Worm (Caenorhabditis elegans) whole organism, L4 larva: ENCODE results near the gene Y51H4A.936.

Source experiments
- D1046.2 ChIP-seq: fragments of 200-800 bp; sonication (Bioruptor generic); IDR thresholded peaks from 2 replicates; pipeline ENCODE4 v1.3.6; 2022; ENCODE audit warnings: missing genetic modification characterization, missing compliant biosample characterization
- F10B5.3 ChIP-seq: sonication (generic microtip); optimal IDR thresholded peaks from 2 replicates; lab custom pipeline; 2016; ENCODE audit warnings: mild to moderate bottlenecking, missing genetic modification characterization, missing compliant biosample characterization
- F37D6.2 ChIP-seq: sonication (generic microtip); optimal IDR thresholded peaks from 2 replicates; lab custom pipeline; 2016; ENCODE audit warnings: mild to moderate bottlenecking, missing genetic modification characterization, missing compliant biosample characterization
- F44E2.7 ChIP-seq: fragments of 200-800 bp; sonication (Bioruptor generic); IDR thresholded peaks from 2 replicates; pipeline ENCODE4 v2.1.2; 2022; ENCODE audit warnings: missing genetic modification characterization, missing compliant biosample characterization
- F49E8.2 ChIP-seq: sonication (generic microtip); optimal IDR thresholded peaks from 2 replicates; lab custom pipeline; 2016; ENCODE audit warnings: missing compliant biosample characterization, mild to moderate bottlenecking, missing genetic modification characterization, borderline replicate concordance
- T20F7.1 ChIP-seq: fragments of 200-800 bp; sonication (Bioruptor generic); optimal IDR thresholded peaks from 2 replicates; lab custom pipeline; 2018; ENCODE audit warnings: mild to moderate bottlenecking, missing genetic modification characterization, missing compliant biosample characterization
- T26A8.4 ChIP-seq: fragments of 200-800 bp; sonication (Bioruptor generic); IDR thresholded peaks from 2 replicates; pipeline ENCODE4 v1.3.6; 2022; ENCODE audit warnings: missing genetic modification characterization, missing compliant biosample characterization
- ZK337.2 ChIP-seq: fragments of 200-800 bp; sonication (Bioruptor generic); IDR thresholded peaks from 2 replicates; pipeline ENCODE4 v1.3.6; 2022; ENCODE audit warnings: missing genetic modification reagents, missing genetic modification characterization, missing compliant biosample characterization
- aha-1 ChIP-seq: fragments of 150-350 bp; peaks from one replicate; lab custom pipeline; 2014; ENCODE audit warnings: missing biosample characterization, missing genetic modification characterization
- ama-1 ChIP-seq: fragments of 150-350 bp; optimal IDR thresholded peaks from 2 replicates; lab custom pipeline; 2014; ENCODE audit warnings: inconsistent platforms, mixed read lengths
- arid-1 ChIP-seq: fragments of 200-800 bp; sonication (Bioruptor generic); conservative IDR thresholded peaks from 2 replicates; pipeline ENCODE4 v1.3.6; 2022; ENCODE audit warnings: missing genetic modification reagents, missing genetic modification characterization, missing compliant biosample characterization
- attf-4 ChIP-seq: sonication (generic microtip); optimal IDR thresholded peaks from 3 replicates; lab custom pipeline; 2017; ENCODE audit warnings: missing biosample characterization, missing genetic modification characterization
- ceh-20 ChIP-seq: fragments of 200-800 bp; sonication (Bioruptor generic); IDR thresholded peaks from 2 replicates; pipeline ENCODE4 v1.3.6; 2022; ENCODE audit warnings: missing genetic modification reagents, missing genetic modification characterization, missing compliant biosample characterization
- ceh-28 ChIP-seq: fragments of 150-350 bp; optimal IDR thresholded peaks from 2 replicates; lab custom pipeline; 2014; ENCODE audit warnings: missing biosample characterization, missing genetic modification reagents, missing genetic modification characterization
- ceh-82 ChIP-seq: sonication (generic microtip); optimal IDR thresholded peaks from 2 replicates; lab custom pipeline; 2017; ENCODE audit warnings: missing biosample characterization, missing genetic modification characterization
- daf-16 ChIP-seq, 3 experiments: sonication (generic microtip); optimal IDR thresholded peaks; 2 replicates each; lab custom pipeline; 2016 to 2017; ENCODE audit warnings: missing genetic modification characterization in 3 of 3, missing genetic modification reagents in 3 of 3, mild to moderate bottlenecking in 2 of 3, missing compliant biosample characterization in 2 of 3, missing biosample characterization in 1 of 3, moderate library complexity in 1 of 3
- daf-19 ChIP-seq: fragments of 200-800 bp; sonication (Bioruptor generic); conservative IDR thresholded peaks from 2 replicates; pipeline ENCODE4 v1.3.6; 2022; ENCODE audit warnings: missing genetic modification characterization, missing compliant biosample characterization
- dmd-6 ChIP-seq: fragments of 200-800 bp; sonication (Bioruptor generic); IDR thresholded peaks from 2 replicates; pipeline ENCODE4 v1.3.6; 2022; ENCODE audit warnings: missing genetic modification reagents, missing genetic modification characterization, missing compliant biosample characterization
- dmd-8 ChIP-seq: fragments of 200-800 bp; sonication (Bioruptor generic); IDR thresholded peaks from 2 replicates; pipeline ENCODE4 v1.3.6; 2022; ENCODE audit warnings: missing genetic modification characterization, missing compliant biosample characterization
- dmd-9 ChIP-seq: fragments of 200-800 bp; sonication (Bioruptor generic); IDR thresholded peaks from 2 replicates; pipeline ENCODE4 v1.3.6; 2022; ENCODE audit warnings: missing genetic modification reagents, missing genetic modification characterization, missing compliant biosample characterization
- dpl-1 ChIP-seq: fragments of 150-350 bp; optimal IDR thresholded peaks from 2 replicates; lab custom pipeline; 2014; ENCODE audit warnings: missing biosample characterization, missing genetic modification reagents, missing genetic modification characterization
- dve-1 ChIP-seq: sonication (generic microtip); optimal IDR thresholded peaks from 2 replicates; lab custom pipeline; 2017; ENCODE audit warnings: antibody characterized with exemption, mild to moderate bottlenecking, missing genetic modification characterization, missing compliant biosample characterization; ENCODE audit not compliant: insufficient read depth
- egl-27 ChIP-seq: sonication (generic microtip); optimal IDR thresholded peaks from 3 replicates; lab custom pipeline; 2017; ENCODE audit warnings: missing biosample characterization, missing genetic modification reagents, missing genetic modification characterization
- fkh-10 ChIP-seq: fragments of 150-350 bp; optimal IDR thresholded peaks from 2 replicates; lab custom pipeline; 2014; ENCODE audit warnings: missing biosample characterization, missing genetic modification reagents, missing genetic modification characterization
- hif-1 ChIP-seq, 2 experiments: sonication (generic microtip); optimal IDR thresholded peaks; 2 replicates each; lab custom pipeline; 2016 to 2017; ENCODE audit warnings: missing compliant biosample characterization in 2 of 2, missing genetic modification characterization in 2 of 2, missing genetic modification reagents in 2 of 2, missing genotype in 2 of 2, mild to moderate bottlenecking in 1 of 2
- hlh-11 ChIP-seq: fragments of 200-800 bp; sonication (Bioruptor generic); optimal IDR thresholded peaks from 2 replicates; lab custom pipeline; 2018; ENCODE audit warnings: mild to moderate bottlenecking, missing genetic modification characterization, missing compliant biosample characterization
- hlh-30 ChIP-seq: sonication (generic microtip); optimal IDR thresholded peaks from 2 replicates; lab custom pipeline; 2017; ENCODE audit warnings: antibody characterized with exemption, mild to moderate bottlenecking, missing genetic modification characterization, missing compliant biosample characterization; ENCODE audit not compliant: insufficient read depth
- jun-1 ChIP-seq: fragments of 150-350 bp; optimal IDR thresholded peaks from 2 replicates; lab custom pipeline; 2014; ENCODE audit warnings: missing biosample characterization, missing genetic modification reagents, missing genetic modification characterization
- lin-1 ChIP-seq: fragments of 200-800 bp; sonication (Bioruptor generic); IDR thresholded peaks from 2 replicates; pipeline ENCODE4 v1.3.6; 2022; ENCODE audit warnings: missing genetic modification reagents, missing genetic modification characterization, missing compliant biosample characterization
- lin-38 ChIP-seq: fragments of 200-800 bp; sonication (Bioruptor generic); IDR thresholded peaks from 2 replicates; pipeline ENCODE4 v1.3.6; 2022; ENCODE audit warnings: missing genetic modification reagents, missing genetic modification characterization, missing compliant biosample characterization
- lsy-2 ChIP-seq, 2 experiments: fragments of 150-350 bp in 1 of 2; sonication (generic microtip) in 1 of 2; optimal IDR thresholded peaks; 2 replicates each; lab custom pipeline; 2014 to 2017; ENCODE audit warnings: missing biosample characterization in 2 of 2, missing genetic modification characterization in 2 of 2
- mdl-1 ChIP-seq, 2 experiments: fragments of 150-350 bp in 1 of 2; sonication (generic microtip) in 1 of 2; optimal IDR thresholded peaks; 2 replicates each; lab custom pipeline; 2014 to 2017; ENCODE audit warnings: missing biosample characterization in 2 of 2, missing genetic modification characterization in 2 of 2
- mdt-29 ChIP-seq: fragments of 200-800 bp; sonication (Bioruptor generic); IDR thresholded peaks from 2 replicates; pipeline ENCODE4 v1.3.6; 2022; ENCODE audit warnings: missing genetic modification reagents, missing genetic modification characterization, missing compliant biosample characterization
- mes-2 ChIP-seq: sonication (generic microtip); optimal IDR thresholded peaks from 2 replicates; lab custom pipeline; 2016; ENCODE audit warnings: missing genotype, mild to moderate bottlenecking, missing genetic modification characterization, missing compliant biosample characterization; ENCODE audit not compliant: poor library complexity, severe bottlenecking
- mxl-2 ChIP-seq: fragments of 200-800 bp; sonication (Bioruptor generic); conservative IDR thresholded peaks from 2 replicates; pipeline ENCODE4 v1.3.6; 2022; ENCODE audit warnings: missing genetic modification reagents, missing genetic modification characterization, missing compliant biosample characterization
- mxl-3 ChIP-seq: fragments of 200-800 bp; sonication (Bioruptor generic); optimal IDR thresholded peaks from 2 replicates; lab custom pipeline; 2018; ENCODE audit warnings: mild to moderate bottlenecking, missing genetic modification characterization, missing compliant biosample characterization
- nhr-11 ChIP-seq: fragments of 150-350 bp; optimal IDR thresholded peaks from 2 replicates; lab custom pipeline; 2014; ENCODE audit warnings: missing biosample characterization, missing genetic modification characterization
- nhr-111 ChIP-seq: fragments of 200-800 bp; sonication (Bioruptor generic); optimal IDR thresholded peaks from 2 replicates; lab custom pipeline; 2018; ENCODE audit warnings: mild to moderate bottlenecking, missing genetic modification characterization, missing compliant biosample characterization
- nhr-237 ChIP-seq: sonication (generic microtip); optimal IDR thresholded peaks from 2 replicates; lab custom pipeline; 2017; ENCODE audit warnings: missing biosample characterization, missing genetic modification characterization
- nhr-6 ChIP-seq: fragments of 150-350 bp; optimal IDR thresholded peaks from 2 replicates; lab custom pipeline; 2014; ENCODE audit warnings: missing biosample characterization, missing genetic modification characterization
- php-3 ChIP-seq: fragments of 200-800 bp; sonication (Bioruptor generic); IDR thresholded peaks from 2 replicates; pipeline ENCODE4 v1.3.6; 2022; ENCODE audit warnings: missing genetic modification reagents, missing genetic modification characterization, missing compliant biosample characterization
- pqm-1 ChIP-seq: sonication (generic microtip); optimal IDR thresholded peaks from 2 replicates; lab custom pipeline; 2017; ENCODE audit warnings: missing biosample characterization, missing genetic modification characterization
- rbr-2 ChIP-seq: sonication (generic microtip); optimal IDR thresholded peaks from 2 replicates; lab custom pipeline; 2016; ENCODE audit warnings: missing genotype, missing genetic modification characterization, missing compliant biosample characterization
- spr-1 ChIP-seq: sonication (generic microtip); optimal IDR thresholded peaks from 2 replicates; lab custom pipeline; 2016; ENCODE audit warnings: mild to moderate bottlenecking, missing genetic modification characterization, missing compliant biosample characterization
- spr-3 ChIP-seq: fragments of 200-800 bp; sonication (Bioruptor generic); optimal IDR thresholded peaks from 2 replicates; lab custom pipeline; 2018; ENCODE audit warnings: mild to moderate bottlenecking, missing genetic modification characterization, missing compliant biosample characterization
- tra-1 ChIP-seq: fragments of 200-800 bp; sonication (Bioruptor generic); IDR thresholded peaks from 2 replicates; pipeline ENCODE4 v1.3.6; 2022; ENCODE audit warnings: missing genetic modification reagents, missing genetic modification characterization, missing compliant biosample characterization
- unc-62 ChIP-seq, 3 experiments: fragments of 150-350 bp in 1 of 3; sonication (generic microtip); optimal IDR thresholded peaks in 2 of 3; peaks in 1 of 3; 1 replicate in 1 of 3; 2 replicates in 2 of 3; lab custom pipeline; 2014 to 2017; ENCODE audit warnings: missing biosample characterization in 3 of 3, missing genetic modification characterization in 3 of 3, missing genetic modification reagents in 3 of 3, missing genotype in 1 of 3

Y51H4A.936 gene

DNA sequence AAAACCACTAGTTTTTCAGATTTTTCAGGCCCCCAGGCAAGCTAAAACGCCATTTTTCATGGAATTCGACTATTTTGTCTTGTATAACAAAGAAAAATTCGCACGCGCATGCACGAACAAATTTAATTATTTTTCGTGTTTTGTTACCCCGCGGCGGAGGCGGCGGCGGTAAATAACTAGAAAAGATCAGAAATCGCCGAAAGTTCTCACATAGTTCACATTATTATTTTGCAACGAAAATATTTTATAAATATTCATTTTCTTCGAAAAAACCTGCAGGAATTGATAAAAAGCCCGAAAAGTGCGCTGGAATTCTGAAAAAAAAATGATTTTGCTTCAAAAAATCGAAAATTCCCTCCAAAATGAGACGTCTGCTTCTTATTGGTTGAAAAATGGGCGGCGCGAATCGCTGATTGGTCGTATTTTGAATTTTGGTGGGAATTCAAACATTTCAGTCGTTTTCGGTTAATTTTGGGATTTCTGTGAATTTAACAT lies 28.3 kb downstream of the Y51H4A.936 start:
- TF ChIP-seq daf-16 (GFP tag; optimal IDR thresholded peaks at IDR 0.05; lab: Kevin White, UChicago) = no peak
- peak; percentile 11 for TF ChIP-seq daf-16 (tag; optimal IDR thresholded peaks at IDR 0.05; lab: Kevin White, UChicago)
- peak; percentile 48 for TF ChIP-seq F10B5.3 (tag; lab: Kevin White, UChicago)
- no peak for TF ChIP-seq attf-4 (tag; lab: Kevin White, UChicago)
- no peak for TF ChIP-seq D1046.2 (GFP tag; lab: Robert Waterston, UW)
- peak; percentile 40; the same call in 1 of the 2 replicates for TF ChIP-seq arid-1 (GFP tag; lab: Robert Waterston, UW)
- no peak for TF ChIP-seq F37D6.2
- TF ChIP-seq ama-1 (lab: Kevin White, UChicago) = peak; percentile 50
- TF ChIP-seq spr-1 = peak; percentile 32
- TF ChIP-seq F49E8.2 (tag; lab: Kevin White, UChicago) = peak; percentile 49
- no peak for TF ChIP-seq dmd-8 (GFP tag; lab: Robert Waterston, UW)
- no peak for TF ChIP-seq jun-1
- no peak for TF ChIP-seq dpl-1 (GFP tag; lab: Kevin White, UChicago)
- TF ChIP-seq F44E2.7 (GFP tag; lab: Robert Waterston, UW) = no peak
- TF ChIP-seq lsy-2 (tag; optimal IDR thresholded peaks at IDR 0.05; lab: Kevin White, UChicago) = peak in 1 of 2 experiments; percentile 59
- no peak for TF ChIP-seq fkh-10 (GFP tag; lab: Kevin White, UChicago)
- no peak for TF ChIP-seq nhr-237 (tag; lab: Kevin White, UChicago)
- no peak for TF ChIP-seq php-3 (GFP tag; lab: Robert Waterston, UW)
- TF ChIP-seq hlh-11 = no peak
- TF ChIP-seq hif-1 (tag; optimal IDR thresholded peaks at IDR 0.05; lab: Kevin White, UChicago) = peak in 1 of 2 experiments; percentile 35
- no peak for TF ChIP-seq nhr-111 (GFP tag; lab: Kevin White, UChicago)
- TF ChIP-seq mdt-29 (GFP tag; lab: Robert Waterston, UW) = no peak
- peak; percentile 65 for TF ChIP-seq aha-1 (tag; lab: Kevin White, UChicago)
- TF ChIP-seq spr-3 (GFP tag; lab: Kevin White, UChicago) = no peak
- TF ChIP-seq unc-62 (GFP tag; optimal IDR thresholded peaks at IDR 0.05 in 1 of 2; lab: Kevin White, UChicago) = no peak
- TF ChIP-seq unc-62 (tag; optimal IDR thresholded peaks at IDR 0.05; lab: Kevin White, UChicago) = no peak
- TF ChIP-seq lin-38 (GFP tag; lab: Robert Waterston, UW) = peak; percentile 62
- no peak for TF ChIP-seq T20F7.1 (GFP tag; lab: Kevin White, UChicago)

DNA sequence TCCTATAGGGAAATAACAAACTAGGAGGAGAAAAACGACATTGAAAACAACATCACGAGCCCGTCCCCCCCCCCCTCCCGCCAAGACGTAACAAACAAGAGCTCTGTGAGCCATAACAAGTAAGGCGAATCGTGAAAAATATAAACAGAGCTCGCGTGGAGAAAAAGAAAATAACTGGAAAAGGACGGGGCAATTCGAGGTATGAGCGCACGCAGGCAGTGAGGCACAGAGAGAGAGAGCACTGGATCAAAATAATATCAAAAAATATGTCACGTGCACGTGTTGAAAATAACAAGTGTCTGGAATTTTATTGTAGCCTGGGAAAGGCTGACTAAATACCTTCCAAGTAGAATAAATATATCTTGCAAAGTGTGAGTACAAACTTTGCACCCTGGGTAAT lies 29.5 kb downstream of the Y51H4A.936 start:
- TF ChIP-seq egl-27 (tag; lab: Kevin White, UChicago) (no peak), mes-2 (tag; lab: Kevin White, UChicago) (no peak), lsy-2 (tag; optimal IDR thresholded peaks at IDR 0.05; lab: Kevin White, UChicago) (peak in 1 of 2 experiments; percentile 28), pqm-1 (tag; lab: Kevin White, UChicago) (no peak), mxl-3 (no peak), tra-1 (GFP tag; lab: Robert Waterston, UW) (no peak), ceh-20 (GFP tag; lab: Robert Waterston, UW) (no peak), F49E8.2 (tag; lab: Kevin White, UChicago) (no peak), daf-19 (GFP tag; lab: Robert Waterston, UW) (no peak), hif-1 (tag; optimal IDR thresholded peaks at IDR 0.05; lab: Kevin White, UChicago) (peak in 1 of 2 experiments; percentile 3), lin-1 (GFP tag; lab: Robert Waterston, UW) (no peak), mdl-1 (tag; optimal IDR thresholded peaks at IDR 0.05; lab: Kevin White, UChicago) (peak in 1 of 2 experiments; percentile 37), hlh-11 (peak; percentile 8), ZK337.2 (no peak), ceh-82 (tag; lab: Kevin White, UChicago) (no peak), nhr-237 (tag; lab: Kevin White, UChicago) (no peak), hlh-30 (peak; percentile 31), ama-1 (lab: Kevin White, UChicago) (no peak), nhr-6 (peak; percentile 22), T26A8.4 (GFP tag; lab: Robert Waterston, UW) (no peak), dve-1 (peak; percentile 24), daf-16 (GFP tag; optimal IDR thresholded peaks at IDR 0.05; lab: Kevin White, UChicago) (no peak), daf-16 (tag; optimal IDR thresholded peaks at IDR 0.05; lab: Kevin White, UChicago) (peak; percentile 89), ceh-28 (tag; lab: Kevin White, UChicago) (no peak), mxl-2 (GFP tag; lab: Robert Waterston, UW) (no peak), aha-1 (tag; lab: Kevin White, UChicago) (no peak), nhr-11 (tag; lab: Kevin White, UChicago) (peak; percentile 82), dmd-6 (GFP tag; lab: Robert Waterston, UW) (no peak), dmd-9 (GFP tag; lab: Robert Waterston, UW) (no peak), rbr-2 (tag; lab: Kevin White, UChicago) (peak; percentile 26)
